Worm (Caenorhabditis elegans) whole organism, L4/young adult: Measurements from ENCODE around the gene srv-19.

Experiments
- W03F9.2 ChIP-seq: fragments of 150-350 bp; optimal IDR thresholded peaks from 2 replicates; lab custom pipeline; 2014; ENCODE audit warnings: missing biosample characterization, missing genetic modification characterization
- dao-5 ChIP-seq: sonication (generic microtip); optimal IDR thresholded peaks from 2 replicates; lab custom pipeline; 2016; ENCODE audit warnings: missing genotype, missing genetic modification characterization, moderate library complexity, missing compliant biosample characterization
- him-1 ChIP-seq: sonication (generic microtip); optimal IDR thresholded peaks from 2 replicates; lab custom pipeline; 2016; ENCODE audit warnings: missing genotype, missing genetic modification reagents, missing genetic modification characterization, missing compliant biosample characterization

ce11 chrIV:5896341-5896740 is 22.6 kb upstream of the srv-19 start, which contains the start of gene pck-3:
- TF ChIP-seq dao-5 (tag; lab: Kevin White, UChicago) (no peak), him-1 (tag; lab: Kevin White, UChicago) (no peak), W03F9.2 (no peak)
